Worm (Caenorhabditis elegans) whole organism, L1 larva: ENCODE measurements around the gene ZC412.3.
A peak's percentile ranks its signal among the peaks of the same experiment; 100 is the strongest.

ENCODE experiments used
- C04F5.9 ChIP-seq: sonication (generic microtip); optimal IDR thresholded peaks from 2 replicates; lab custom pipeline; 2016; ENCODE audit warnings: missing genetic modification characterization, missing compliant biosample characterization
- C16A3.4 ChIP-seq: fragments of 150-350 bp; optimal IDR thresholded peaks from 2 replicates; lab custom pipeline; 2014; ENCODE audit warnings: missing biosample characterization, missing genetic modification characterization
- C34B4.2 ChIP-seq: sonication (generic microtip); optimal IDR thresholded peaks from 2 replicates; lab custom pipeline; 2017; ENCODE audit warnings: mild to moderate bottlenecking, missing genetic modification characterization, missing compliant biosample characterization
- aha-1 ChIP-seq: fragments of 150-350 bp; optimal IDR thresholded peaks from 2 replicates; lab custom pipeline; 2014; ENCODE audit warnings: missing biosample characterization, missing genetic modification characterization
- alr-1 ChIP-seq: fragments of 200-800 bp; sonication (Bioruptor generic); optimal IDR thresholded peaks from 2 replicates; lab custom pipeline; 2018; ENCODE audit warnings: borderline replicate concordance, mild to moderate bottlenecking, missing genetic modification characterization, missing compliant biosample characterization
- ama-1 ChIP-seq: fragments of 150-350 bp; optimal IDR thresholded peaks from 2 replicates; lab custom pipeline; 2014
- ceh-63 ChIP-seq: fragments of 200-800 bp; sonication (Bioruptor generic); optimal IDR thresholded peaks from 2 replicates; lab custom pipeline; 2018; ENCODE audit warnings: mild to moderate bottlenecking, missing genetic modification characterization, missing compliant biosample characterization
- ceh-88 ChIP-seq: fragments of 200-800 bp; sonication (Bioruptor generic); IDR thresholded peaks from 2 replicates; pipeline ENCODE4 v1.3.6; 2022; ENCODE audit warnings: missing genetic modification characterization, missing compliant biosample characterization
- ceh-90 ChIP-seq: sonication (generic microtip); optimal IDR thresholded peaks from 2 replicates; lab custom pipeline; 2016; ENCODE audit warnings: missing genetic modification characterization, missing compliant biosample characterization
- ces-1 ChIP-seq: fragments of 150-350 bp; optimal IDR thresholded peaks from 2 replicates; lab custom pipeline; 2014; ENCODE audit warnings: missing biosample characterization, missing genetic modification reagents, missing genetic modification characterization
- dsc-1 ChIP-seq: sonication (generic microtip); optimal IDR thresholded peaks from 2 replicates; lab custom pipeline; 2016; ENCODE audit warnings: mild to moderate bottlenecking, missing genetic modification characterization, missing compliant biosample characterization
- efl-1 ChIP-seq, 4 experiments: fragments of 150-350 bp; optimal IDR thresholded peaks in 3 of 4; peaks in 1 of 4; 1 replicate in 1 of 4; 2 replicates in 3 of 4; lab custom pipeline; 2014; ENCODE audit warnings: missing biosample characterization in 2 of 4, missing genetic modification characterization in 2 of 4, missing genetic modification reagents in 2 of 4
- efl-3 ChIP-seq: fragments of 200-800 bp; sonication (Bioruptor generic); optimal IDR thresholded peaks from 2 replicates; lab custom pipeline; 2018; ENCODE audit warnings: mild to moderate bottlenecking, missing genetic modification characterization, missing compliant biosample characterization
- egl-13 ChIP-seq: sonication (generic microtip); optimal IDR thresholded peaks from 2 replicates; lab custom pipeline; 2016; ENCODE audit warnings: missing genotype, missing genetic modification reagents, missing genetic modification characterization, missing compliant biosample characterization
- elt-2 ChIP-seq: sonication (generic microtip); optimal IDR thresholded peaks from 2 replicates; lab custom pipeline; 2016; ENCODE audit warnings: missing genetic modification characterization, mild to moderate bottlenecking, inconsistent platforms, missing compliant biosample characterization, missing genetic modification reagents
- ets-5 ChIP-seq: fragments of 200-800 bp; sonication (Bioruptor generic); IDR thresholded peaks from 2 replicates; pipeline ENCODE4 v1.3.6; 2022; ENCODE audit warnings: missing genetic modification characterization, missing compliant biosample characterization
- fkh-10 ChIP-seq: sonication (generic microtip); optimal IDR thresholded peaks from 2 replicates; lab custom pipeline; 2017; ENCODE audit warnings: missing biosample characterization, missing genetic modification reagents, missing genetic modification characterization
- fkh-4 ChIP-seq: sonication (generic microtip); optimal IDR thresholded peaks from 2 replicates; lab custom pipeline; 2016; ENCODE audit warnings: missing compliant biosample characterization, missing genetic modification characterization, borderline replicate concordance
- fkh-8 ChIP-seq: sonication (generic microtip); optimal IDR thresholded peaks from 2 replicates; lab custom pipeline; 2016; ENCODE audit warnings: mild to moderate bottlenecking, missing genetic modification characterization, missing compliant biosample characterization
- fos-1 ChIP-seq: fragments of 150-350 bp; optimal IDR thresholded peaks from 2 replicates; lab custom pipeline; 2014; ENCODE audit warnings: missing biosample characterization, missing genetic modification characterization
- grh-1 ChIP-seq: fragments of 200-800 bp; sonication (Bioruptor generic); IDR thresholded peaks from 2 replicates; pipeline ENCODE4 v1.3.6; 2022; ENCODE audit warnings: missing genetic modification reagents, missing genetic modification characterization, missing compliant biosample characterization
- hlh-17 ChIP-seq: fragments of 200-800 bp; sonication (Bioruptor generic); optimal IDR thresholded peaks from 2 replicates; lab custom pipeline; 2018; ENCODE audit warnings: missing genetic modification characterization, mild to moderate bottlenecking, missing compliant biosample characterization, moderate library complexity, borderline replicate concordance
- hlh-4 ChIP-seq: sonication (generic microtip); optimal IDR thresholded peaks from 2 replicates; lab custom pipeline; 2016; ENCODE audit warnings: mild to moderate bottlenecking, missing genetic modification characterization, missing compliant biosample characterization
- hpl-2 ChIP-seq: fragments of 150-350 bp; optimal IDR thresholded peaks from 2 replicates; lab custom pipeline; 2014; ENCODE audit warnings: missing biosample characterization, missing genetic modification reagents, missing genetic modification characterization
- isw-1 ChIP-seq: fragments of 200-800 bp; sonication (Bioruptor generic); IDR thresholded peaks from 2 replicates; pipeline ENCODE4 v1.3.6; 2022; ENCODE audit warnings: missing genetic modification characterization, missing compliant biosample characterization
- jun-1 ChIP-seq: fragments of 150-350 bp; optimal IDR thresholded peaks from 2 replicates; lab custom pipeline; 2014; ENCODE audit warnings: missing biosample characterization, missing genetic modification reagents, missing genetic modification characterization
- lin-13 ChIP-seq: fragments of 150-350 bp; optimal IDR thresholded peaks from 2 replicates; lab custom pipeline; 2014; ENCODE audit warnings: missing biosample characterization, missing genetic modification reagents, missing genetic modification characterization
- lin-14 ChIP-seq: fragments of 200-800 bp; sonication (Bioruptor generic); optimal IDR thresholded peaks from 2 replicates; lab custom pipeline; 2018; ENCODE audit warnings: mild to moderate bottlenecking, missing genetic modification characterization, moderate library complexity, missing compliant biosample characterization
- lin-15B ChIP-seq: fragments of 150-350 bp; sonication (generic microtip); optimal IDR thresholded peaks from 3 replicates; lab custom pipeline; 2014; ENCODE audit warnings: missing biosample characterization, missing genetic modification characterization
- lin-35 ChIP-seq, 2 experiments: fragments of 150-350 bp; optimal IDR thresholded peaks; 2 replicates each; lab custom pipeline; 2014; ENCODE audit warnings: missing biosample characterization in 2 of 2, missing genetic modification characterization in 2 of 2, missing genetic modification reagents in 2 of 2
- lin-39 ChIP-seq: fragments of 150-350 bp; optimal IDR thresholded peaks from 2 replicates; lab custom pipeline; 2014; ENCODE audit warnings: missing biosample characterization, missing genetic modification reagents, missing genetic modification characterization
- lsy-2 ChIP-seq, 2 experiments: fragments of 150-350 bp; optimal IDR thresholded peaks; 2 replicates each; lab custom pipeline; 2014; ENCODE audit warnings: missing biosample characterization in 2 of 2, missing genetic modification characterization in 2 of 2
- mdl-1 ChIP-seq, 2 experiments: fragments of 150-350 bp; optimal IDR thresholded peaks; 2 replicates each; lab custom pipeline; 2014 to 2017; ENCODE audit warnings: missing biosample characterization in 2 of 2, missing genetic modification characterization in 2 of 2, inconsistent platforms in 1 of 2
- nhr-11 ChIP-seq: fragments of 150-350 bp; optimal IDR thresholded peaks from 2 replicates; lab custom pipeline; 2014; ENCODE audit warnings: missing biosample characterization, missing genetic modification characterization
- nhr-20 ChIP-seq: sonication (generic microtip); optimal IDR thresholded peaks from 2 replicates; lab custom pipeline; 2016; ENCODE audit warnings: mild to moderate bottlenecking, missing genetic modification characterization, missing compliant biosample characterization
- nhr-237 ChIP-seq: fragments of 150-350 bp; optimal IDR thresholded peaks from 2 replicates; lab custom pipeline; 2014; ENCODE audit warnings: missing biosample characterization, missing genetic modification characterization
- nhr-28 ChIP-seq: fragments of 150-350 bp; optimal IDR thresholded peaks from 2 replicates; lab custom pipeline; 2014; ENCODE audit warnings: missing biosample characterization, missing genetic modification characterization
- nhr-71 ChIP-seq: sonication (generic microtip); optimal IDR thresholded peaks from 2 replicates; lab custom pipeline; 2016; ENCODE audit warnings: mild to moderate bottlenecking, missing genetic modification characterization, moderate library complexity, missing compliant biosample characterization
- nhr-76 ChIP-seq: sonication (generic microtip); optimal IDR thresholded peaks from 2 replicates; lab custom pipeline; 2017; ENCODE audit warnings: missing biosample characterization, missing genetic modification characterization
- nhr-84 ChIP-seq: sonication (generic microtip); optimal IDR thresholded peaks from 2 replicates; lab custom pipeline; 2017; ENCODE audit warnings: missing biosample characterization, missing genetic modification characterization
- nhr-85 ChIP-seq: sonication (generic microtip); peaks from one replicate; lab custom pipeline; 2016; ENCODE audit warnings: missing genetic modification characterization, inconsistent platforms, missing compliant biosample characterization
- pax-3 ChIP-seq: fragments of 200-800 bp; sonication (Bioruptor generic); optimal IDR thresholded peaks from 2 replicates; lab custom pipeline; 2018; ENCODE audit warnings: mild to moderate bottlenecking, missing genetic modification characterization, moderate library complexity, missing compliant biosample characterization
- rnt-1 ChIP-seq: sonication (generic microtip); optimal IDR thresholded peaks from 2 replicates; lab custom pipeline; 2016; ENCODE audit warnings: mild to moderate bottlenecking, missing genetic modification characterization, moderate library complexity, missing compliant biosample characterization
- skn-1 ChIP-seq: fragments of 150-350 bp; optimal IDR thresholded peaks from 2 replicates; lab custom pipeline; 2014; ENCODE audit warnings: missing biosample characterization, missing genetic modification characterization
- sptf-1 ChIP-seq: fragments of 150-350 bp; optimal IDR thresholded peaks from 2 replicates; lab custom pipeline; 2014; ENCODE audit warnings: missing biosample characterization, missing genetic modification characterization
- sup-37 ChIP-seq: fragments of 200-800 bp; sonication (Bioruptor generic); optimal IDR thresholded peaks from 2 replicates; lab custom pipeline; 2018; ENCODE audit warnings: mild to moderate bottlenecking, missing genetic modification characterization, missing compliant biosample characterization
- swsn-7 ChIP-seq: sonication (generic microtip); optimal IDR thresholded peaks from 2 replicates; lab custom pipeline; 2016; ENCODE audit warnings: missing genetic modification characterization, missing compliant biosample characterization
- tlp-1 ChIP-seq: fragments of 150-350 bp; optimal IDR thresholded peaks from 2 replicates; lab custom pipeline; 2014; ENCODE audit warnings: missing biosample characterization, missing genetic modification characterization
- xbp-1 ChIP-seq: sonication (generic microtip); optimal IDR thresholded peaks from 2 replicates; lab custom pipeline; 2016; ENCODE audit warnings: missing genetic modification characterization, missing compliant biosample characterization
- zag-1 ChIP-seq: fragments of 150-350 bp; optimal IDR thresholded peaks from 2 replicates; lab custom pipeline; 2014; ENCODE audit warnings: missing biosample characterization, missing genetic modification characterization
- zip-4 ChIP-seq: fragments of 200-800 bp; sonication (Bioruptor generic); optimal IDR thresholded peaks from 2 replicates; lab custom pipeline; 2018; ENCODE audit warnings: mild to moderate bottlenecking, missing genetic modification characterization, moderate library complexity, missing compliant biosample characterization
- ztf-4 ChIP-seq: fragments of 150-350 bp; optimal IDR thresholded peaks from 2 replicates; lab custom pipeline; 2014; ENCODE audit warnings: missing biosample characterization, missing genetic modification characterization

ZC412.3 gene

ce11 chrV:14851206-14851605 is 20.1 kb downstream of the ZC412.3 start (continued):
- no peak for TF ChIP-seq nhr-237 (tag; lab: Kevin White, UChicago)
- no peak for TF ChIP-seq nhr-84 (tag; lab: Kevin White, UChicago)
- TF ChIP-seq lin-35 (GFP tag; optimal IDR thresholded peaks at IDR 0.05; lab: Kevin White, UChicago), result peak in 1 of 2 experiments; percentile 40
- peak; percentile 44 for TF ChIP-seq zag-1 (tag; lab: Kevin White, UChicago)
- TF ChIP-seq nhr-11 (tag; lab: Kevin White, UChicago), result no peak
- no peak for TF ChIP-seq efl-3
- peak; percentile 37 for TF ChIP-seq fkh-8
- TF ChIP-seq ceh-90, result no peak
- TF ChIP-seq ceh-63 (GFP tag; lab: Kevin White, UChicago), result no peak
- TF ChIP-seq lin-14 (GFP tag; lab: Kevin White, UChicago), result peak; percentile 84
- no peak for TF ChIP-seq dsc-1 (tag; lab: Kevin White, UChicago)
- no peak for TF ChIP-seq C04F5.9 (tag; lab: Kevin White, UChicago)
- no peak for TF ChIP-seq aha-1 (tag; lab: Kevin White, UChicago)
- no peak for TF ChIP-seq grh-1 (GFP tag; lab: Robert Waterston, UW)
- no peak for TF ChIP-seq fos-1 (tag; lab: Kevin White, UChicago)
- TF ChIP-seq elt-2 (tag; lab: Kevin White, UChicago), result no peak
- peak; percentile 19; the same call in 1 of the 2 replicates for TF ChIP-seq isw-1
- TF ChIP-seq C34B4.2 (tag; lab: Kevin White, UChicago), result no peak
- TF ChIP-seq alr-1 (tag; lab: Kevin White, UChicago), result no peak
- no peak for TF ChIP-seq skn-1 (tag; lab: Kevin White, UChicago)
- peak; percentile 1 for TF ChIP-seq swsn-7
- TF ChIP-seq ces-1 (GFP tag; lab: Kevin White, UChicago), result no peak
- no peak for TF ChIP-seq sptf-1 (tag; lab: Kevin White, UChicago)
- no peak for TF ChIP-seq ets-5
- TF ChIP-seq xbp-1 (tag; lab: Kevin White, UChicago), result peak; percentile 9
- TF ChIP-seq hpl-2 (GFP tag; lab: Kevin White, UChicago), result no peak
- no peak for TF ChIP-seq nhr-28
- peak in 1 of 2 experiments; percentile 29 for TF ChIP-seq efl-1 (optimal IDR thresholded peaks at IDR 0.05; lab: Kevin White, UChicago)
- no peak for TF ChIP-seq efl-1 (GFP tag; optimal IDR thresholded peaks at IDR 0.05 in 1 of 2; lab: Kevin White, UChicago)
- TF ChIP-seq lin-39 (tag; lab: Kevin White, UChicago), result no peak
- TF ChIP-seq nhr-20 (tag; lab: Kevin White, UChicago), result no peak

- peak; percentile 51 for TF ChIP-seq ama-1 (lab: Kevin White, UChicago)
- TF ChIP-seq nhr-28, result no peak
- peak; percentile 22 for TF ChIP-seq jun-1 (tag; lab: Kevin White, UChicago)
- no peak for TF ChIP-seq nhr-76 (tag; lab: Kevin White, UChicago)
- no peak for TF ChIP-seq lin-15B (tag; lab: Kevin White, UChicago)
- peak; percentile 67 for TF ChIP-seq nhr-71 (tag; lab: Kevin White, UChicago)
- peak; percentile 26 for TF ChIP-seq lin-13 (GFP tag; lab: Kevin White, UChicago)
- TF ChIP-seq fkh-4 (tag; lab: Kevin White, UChicago), result no peak
- TF ChIP-seq mdl-1 (tag; optimal IDR thresholded peaks at IDR 0.05; lab: Kevin White, UChicago), result peak in 1 of 2 experiments; percentile 73
- TF ChIP-seq ces-1 (GFP tag; lab: Kevin White, UChicago), result no peak
- no peak for TF ChIP-seq egl-13 (tag; lab: Kevin White, UChicago)
- no peak for TF ChIP-seq hlh-4 (tag; lab: Kevin White, UChicago)
- TF ChIP-seq fkh-10 (GFP tag; lab: Kevin White, UChicago), result no peak
- no peak for TF ChIP-seq ztf-4 (tag; lab: Kevin White, UChicago)
- no peak for TF ChIP-seq pax-3 (tag; lab: Kevin White, UChicago)
- peak; percentile 58 for TF ChIP-seq rnt-1 (tag; lab: Kevin White, UChicago)
- no peak for TF ChIP-seq ceh-90
- peak; percentile 5 for TF ChIP-seq sup-37
- no peak for TF ChIP-seq dsc-1 (tag; lab: Kevin White, UChicago)
- TF ChIP-seq ceh-88 (GFP tag; lab: Robert Waterston, UW), result no peak
- no peak for TF ChIP-seq swsn-7
- TF ChIP-seq xbp-1 (tag; lab: Kevin White, UChicago), result no peak
- TF ChIP-seq zip-4 (GFP tag; lab: Kevin White, UChicago), result no peak
- TF ChIP-seq hlh-17, result no peak
- TF ChIP-seq nhr-85 (tag; lab: Kevin White, UChicago), result no peak
- TF ChIP-seq C16A3.4 (tag; lab: Kevin White, UChicago), result peak; percentile 3
- peak in 1 of 2 experiments; percentile 47 for TF ChIP-seq lsy-2 (tag; optimal IDR thresholded peaks at IDR 0.05; lab: Kevin White, UChicago)
- TF ChIP-seq nhr-237 (tag; lab: Kevin White, UChicago), result no peak
- TF ChIP-seq tlp-1 (tag; lab: Kevin White, UChicago), result no peak
- no peak for TF ChIP-seq grh-1 (GFP tag; lab: Robert Waterston, UW)
- TF ChIP-seq zag-1 (tag; lab: Kevin White, UChicago), result no peak
These were observed 20.8 kb downstream of the ZC412.3 start for ce11 chrV:14850530-14850929.
